Fruit fly (Drosophila melanogaster): ENCODE measurements around the gene CG15743.

The CG15743 gene

dm6 chrX:13334434-13335146, 49.1 kb downstream of the CG15743 start (continued):
- TF ChIP-seq CG12659 (GFP tag; optimal IDR thresholded peaks at IDR 0.05) (peak; percentile 51), NFAT (GFP tag; IDR thresholded peaks at IDR 0.05) (peak; percentile 9; the same call in 1 of the 2 replicates), tio (GFP tag; optimal IDR thresholded peaks at IDR 0.05) (no peak), sima (GFP tag; optimal IDR thresholded peaks at IDR 0.05) (no peak), TFAM (GFP tag; optimal IDR thresholded peaks at IDR 0.05) (no peak), CG14860 (GFP tag; IDR thresholded peaks at IDR 0.05; ENCODE audit: partially characterized antibody) (no peak), Pdp1 (GFP tag; optimal IDR thresholded peaks at IDR 0.05) (peak; percentile 29 to 86), nerfin-1 (tag; optimal IDR thresholded peaks at IDR 0.05) (no peak), CG2889 (GFP tag; IDR thresholded peaks at IDR 0.05) (no peak), Rx (GFP tag; IDR thresholded peaks at IDR 0.05) (no peak), Dp (GFP tag; optimal IDR thresholded peaks at IDR 0.05) (peak; percentile 91), Chrac-16 (GFP tag; optimal IDR thresholded peaks at IDR 0.05) (peak; percentile 21), lmd (GFP tag; IDR thresholded peaks at IDR 0.05) (no peak; the same call in 1 of the 2 replicates), CG3995 (GFP tag; optimal IDR thresholded peaks at IDR 0.05) (no peak), CG31441 (GFP tag; IDR thresholded peaks at IDR 0.05) (no peak), phol (tag; optimal IDR thresholded peaks at IDR 0.05) (no peak), CG8478 (optimal IDR thresholded peaks at IDR 0.05) (no peak), Dip3 (GFP tag; optimal IDR thresholded peaks at IDR 0.05) (peak; percentile 51), Bdp1 (GFP tag; optimal IDR thresholded peaks at IDR 0.05) (peak; percentile 5), slbo (GFP tag; IDR thresholded peaks at IDR 0.05) (peak; percentile 66; the same call in 1 of the 2 replicates), ranshi (GFP tag; IDR thresholded peaks at IDR 0.05) (no peak), CG12155 (GFP tag; optimal IDR thresholded peaks at IDR 0.05) (peak; percentile 39), gfzf (GFP tag; optimal IDR thresholded peaks at IDR 0.05) (peak; percentile 25), CG12236 (GFP tag; optimal IDR thresholded peaks at IDR 0.05) (no peak), CG18262 (tag; optimal IDR thresholded peaks at IDR 0.05) (no peak), CG6813 (GFP tag; optimal IDR thresholded peaks at IDR 0.05) (peak; percentile 10), H2.0 (GFP tag; IDR thresholded peaks at IDR 0.05) (no peak), CG15514 (GFP tag; optimal IDR thresholded peaks at IDR 0.05) (peak; percentile 56), ase (GFP tag; IDR thresholded peaks at IDR 0.05) (no peak), tap (tag; optimal IDR thresholded peaks at IDR 0.05) (no peak), yki (optimal IDR thresholded peaks at IDR 0.05) (no peak), CG34224 (GFP tag; IDR thresholded peaks at IDR 0.05; ENCODE audit: partially characterized antibody) (peak; percentile 13; the same call in 1 of the 3 replicates), Nf-YB (GFP tag; optimal IDR thresholded peaks at IDR 0.05) (no peak), eve (GFP tag; optimal IDR thresholded peaks at IDR 0.05) (no peak), stwl (tag; optimal IDR thresholded peaks at IDR 0.05) (peak; percentile 96), Stat92E (GFP tag; optimal IDR thresholded peaks at IDR 0.05) (no peak), croc (GFP tag; conservative IDR thresholded peaks at IDR 0.05) (no peak), CkIIα-i1 (GFP tag; IDR thresholded peaks at IDR 0.05) (no peak), NC2β (GFP tag; optimal IDR thresholded peaks at IDR 0.05) (peak; percentile 34), sqz (GFP tag; optimal IDR thresholded peaks at IDR 0.05) (no peak), CG4820 (GFP tag; optimal IDR thresholded peaks at IDR 0.05) (no peak), gce (GFP tag; IDR thresholded peaks at IDR 0.05) (no peak), Spps (tag; optimal IDR thresholded peaks at IDR 0.05) (no peak), CG10959 (GFP tag; IDR thresholded peaks at IDR 0.05) (no peak), ham (GFP tag; IDR thresholded peaks at IDR 0.05) (no peak), Sin3A (optimal IDR thresholded peaks at IDR 0.05) (no peak), jigr1 (GFP tag; IDR thresholded peaks at IDR 0.05) (no peak), insv (GFP tag; optimal IDR thresholded peaks at IDR 0.05) (peak in 1 of 2 experiments; percentile 4), Dfd (GFP tag; optimal IDR thresholded peaks at IDR 0.05) (no peak), Scr (GFP tag; IDR thresholded peaks at IDR 0.05; ENCODE audit: partially characterized antibody) (no peak), bigmax (GFP tag; optimal IDR thresholded peaks at IDR 0.05) (no peak)

All from whole organism, embryonic.